Fruit fly (Drosophila melanogaster): ENCODE results near the gene CG5863.
"Not testable (repeated sequence)": the region's sequence is repeated elsewhere in the genome, so short reads cannot be mapped to it uniquely, and the experiment has no call there.

Gene CG5863

DNA sequence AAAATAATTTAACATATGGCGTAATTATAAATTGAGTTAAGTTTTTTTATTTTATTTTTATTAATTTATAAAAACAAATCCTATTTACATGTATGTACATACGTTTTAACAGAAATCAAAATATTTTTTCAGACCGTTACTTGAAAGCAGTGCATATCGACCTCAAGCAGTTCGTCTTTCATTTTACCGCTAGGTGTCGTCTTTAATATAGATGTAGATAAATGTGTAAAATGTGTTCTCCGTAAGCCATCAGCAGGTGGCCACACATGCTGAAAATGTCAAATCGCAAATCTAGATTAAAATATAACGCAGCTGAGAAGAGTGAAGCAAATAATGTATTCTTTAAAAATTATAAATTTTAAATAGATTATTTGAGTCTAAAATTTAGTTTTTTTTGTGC is 38.5 kb downstream of the CG5863 start:
- TF ChIP-seq kay (GFP tag; ENCODE audit: borderline replicate concordance) (no peak), CG7045 (GFP tag; optimal IDR thresholded peaks at IDR 0.05) (no peak), tj (GFP tag; optimal IDR thresholded peaks at IDR 0.05) (no peak), Hr96 (GFP tag; optimal IDR thresholded peaks at IDR 0.05) (no peak), Mnt (GFP tag; optimal IDR thresholded peaks at IDR 0.05) (no peak), pad (GFP tag; optimal IDR thresholded peaks at IDR 0.05) (no peak), CG7101 (tag; optimal IDR thresholded peaks at IDR 0.05) (no peak), Clk (GFP tag; optimal IDR thresholded peaks at IDR 0.05) (no peak), CG33017 (tag; optimal IDR thresholded peaks at IDR 0.05) (no peak), CG11617 (GFP tag; optimal IDR thresholded peaks at IDR 0.05) (no peak), CG5204 (GFP tag; optimal IDR thresholded peaks at IDR 0.05) (no peak), CG12768 (GFP tag; optimal IDR thresholded peaks at IDR 0.05) (no peak), bab1 (GFP tag; optimal IDR thresholded peaks at IDR 0.05) (no peak), CG14711 (tag; optimal IDR thresholded peaks at IDR 0.05) (no peak), CG1620 (GFP tag; optimal IDR thresholded peaks at IDR 0.05) (no peak), cic (GFP tag; optimal IDR thresholded peaks at IDR 0.05) (no peak), Crg-1 (GFP tag; optimal IDR thresholded peaks at IDR 0.05) (no peak), cnc (optimal IDR thresholded peaks at IDR 0.05) (no peak), ovo (GFP tag; optimal IDR thresholded peaks at IDR 0.05) (no peak)

DNA sequence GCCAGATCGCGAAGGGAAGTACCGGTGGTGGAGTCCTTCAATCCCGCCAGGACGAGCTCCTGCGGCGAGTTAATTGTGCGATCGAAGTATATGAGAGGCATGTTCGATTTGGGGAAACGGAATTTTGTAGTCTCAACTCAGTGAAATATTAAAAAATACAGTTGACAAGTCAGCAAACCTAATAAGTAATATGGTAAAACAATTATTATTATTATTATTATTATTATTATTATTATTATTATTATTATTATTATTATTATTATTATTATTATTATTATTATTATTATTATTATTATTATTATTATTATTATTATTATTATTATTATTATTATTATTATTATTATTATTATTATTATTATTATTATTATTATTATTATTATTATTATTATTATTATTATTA is 45.8 kb downstream of the CG5863 start, which contains the start of gene CG14330:
Gene CG14330 (minus strand): TSS at position 101 of the 400 bp plus-strand sequence.
- not testable (repeated sequence) for TF ChIP-seq Crg-1, CG1620, Hr96 (GFP tag; optimal IDR thresholded peaks at IDR 0.05)
